Worm (Caenorhabditis elegans) whole organism, L2 larva: ENCODE data around the gene F19C6.3.
A peak's percentile ranks its signal among the peaks of the same experiment; 100 is the strongest.

ENCODE experiments used
- C34F6.9 ChIP-seq: fragments of 150-350 bp; optimal IDR thresholded peaks from 2 replicates; lab custom pipeline; 2014; ENCODE audit warnings: missing biosample characterization, missing genetic modification characterization
- F13H6.1 ChIP-seq: sonication (generic microtip); optimal IDR thresholded peaks from 2 replicates; lab custom pipeline; 2016; ENCODE audit warnings: missing genetic modification characterization, missing compliant biosample characterization
- R02D3.7 ChIP-seq: fragments of 150-350 bp; optimal IDR thresholded peaks from 2 replicates; lab custom pipeline; 2014; ENCODE audit warnings: missing biosample characterization, missing genetic modification characterization
- Y55F3AM.14 ChIP-seq: fragments of 200-800 bp; sonication (Bioruptor generic); optimal IDR thresholded peaks from 2 replicates; lab custom pipeline; 2018; ENCODE audit warnings: mild to moderate bottlenecking, missing genetic modification characterization, missing compliant biosample characterization
- ZK546.5 ChIP-seq: sonication (generic microtip); optimal IDR thresholded peaks from 2 replicates; lab custom pipeline; 2017; ENCODE audit warnings: missing biosample characterization, missing genetic modification characterization
- alr-1 ChIP-seq: fragments of 150-350 bp; optimal IDR thresholded peaks from 2 replicates; lab custom pipeline; 2014; ENCODE audit warnings: missing biosample characterization, missing genetic modification characterization
- aly-2 ChIP-seq: fragments of 150-350 bp; optimal IDR thresholded peaks from 2 replicates; lab custom pipeline; 2014; ENCODE audit warnings: missing biosample characterization, missing genetic modification characterization
- ama-1 ChIP-seq: fragments of 150-350 bp; optimal IDR thresholded peaks from 2 replicates; lab custom pipeline; 2018; ENCODE audit warnings: inconsistent platforms
- blmp-1 ChIP-seq: sonication (generic microtip); optimal IDR thresholded peaks from 2 replicates; lab custom pipeline; 2017; ENCODE audit warnings: missing genetic modification characterization, mild to moderate bottlenecking, missing compliant biosample characterization, antibody characterized with exemption, moderate library complexity; ENCODE audit not compliant: insufficient read depth
- ceh-16 ChIP-seq: fragments of 150-350 bp; optimal IDR thresholded peaks from 2 replicates; lab custom pipeline; 2014; ENCODE audit warnings: missing biosample characterization, missing genetic modification characterization
- ceh-82 ChIP-seq: fragments of 150-350 bp; optimal IDR thresholded peaks from 2 replicates; lab custom pipeline; 2014; ENCODE audit warnings: missing biosample characterization, missing genetic modification characterization
- crh-2 ChIP-seq: sonication (generic microtip); optimal IDR thresholded peaks from 2 replicates; lab custom pipeline; 2017; ENCODE audit warnings: missing biosample characterization, missing genetic modification characterization
- dmd-4 ChIP-seq: sonication (generic microtip); optimal IDR thresholded peaks from 2 replicates; lab custom pipeline; 2017; ENCODE audit warnings: missing biosample characterization, missing genetic modification characterization
- egl-27 ChIP-seq: sonication (generic microtip); optimal IDR thresholded peaks from 3 replicates; lab custom pipeline; 2017; ENCODE audit warnings: missing biosample characterization, missing genetic modification reagents, missing genetic modification characterization
- elt-1 ChIP-seq: fragments of 150-350 bp; optimal IDR thresholded peaks from 2 replicates; lab custom pipeline; 2014; ENCODE audit warnings: missing biosample characterization, missing genetic modification characterization
- elt-3 ChIP-seq: sonication (generic microtip); optimal IDR thresholded peaks from 2 replicates; lab custom pipeline; 2017; ENCODE audit warnings: missing biosample characterization, missing genetic modification characterization
- fos-1 ChIP-seq: fragments of 150-350 bp; optimal IDR thresholded peaks from 2 replicates; lab custom pipeline; 2014; ENCODE audit warnings: missing biosample characterization, missing genetic modification characterization
- gmeb-1 ChIP-seq: fragments of 150-350 bp; optimal IDR thresholded peaks from 2 replicates; lab custom pipeline; 2014; ENCODE audit warnings: missing biosample characterization, missing genetic modification characterization
- lin-11 ChIP-seq: fragments of 150-350 bp; sonication (generic microtip); optimal IDR thresholded peaks from 2 replicates; lab custom pipeline; 2014; ENCODE audit warnings: missing biosample characterization, missing genetic modification characterization, inconsistent platforms, mixed read lengths
- lin-13 ChIP-seq: fragments of 150-350 bp; optimal IDR thresholded peaks from 2 replicates; lab custom pipeline; 2014; ENCODE audit warnings: missing biosample characterization, missing genetic modification reagents, missing genetic modification characterization
- lin-39 ChIP-seq: fragments of 150-350 bp; optimal IDR thresholded peaks from 2 replicates; lab custom pipeline; 2014; ENCODE audit warnings: missing biosample characterization, missing genetic modification reagents, missing genetic modification characterization
- lsy-2 ChIP-seq, 2 experiments: fragments of 150-350 bp in 1 of 2; sonication (generic microtip) in 1 of 2; optimal IDR thresholded peaks; 2 replicates each; lab custom pipeline; 2014 to 2017; ENCODE audit warnings: missing biosample characterization in 2 of 2, missing genetic modification characterization in 2 of 2
- mab-5 ChIP-seq: fragments of 150-350 bp; optimal IDR thresholded peaks from 2 replicates; lab custom pipeline; 2014; ENCODE audit warnings: missing biosample characterization, missing genetic modification characterization
- mbf-1 ChIP-seq: sonication (generic microtip); optimal IDR thresholded peaks from 2 replicates; lab custom pipeline; 2017; ENCODE audit warnings: missing biosample characterization, missing genetic modification characterization
- mdl-1 ChIP-seq, 2 experiments: fragments of 150-350 bp in 1 of 2; sonication (generic microtip) in 1 of 2; optimal IDR thresholded peaks; 2 replicates each; lab custom pipeline; 2017; ENCODE audit warnings: missing biosample characterization in 2 of 2, missing genetic modification characterization in 2 of 2
- nhr-10 ChIP-seq: sonication (generic microtip); optimal IDR thresholded peaks from 2 replicates; lab custom pipeline; 2017; ENCODE audit warnings: missing biosample characterization, missing genetic modification characterization
- nhr-11 ChIP-seq: fragments of 150-350 bp; optimal IDR thresholded peaks from 2 replicates; lab custom pipeline; 2014; ENCODE audit warnings: missing biosample characterization, missing genetic modification characterization
- nhr-12 ChIP-seq: fragments of 150-350 bp; optimal IDR thresholded peaks from 2 replicates; lab custom pipeline; 2014; ENCODE audit warnings: missing biosample characterization, missing genetic modification characterization
- nhr-129 ChIP-seq: fragments of 150-350 bp; optimal IDR thresholded peaks from 2 replicates; lab custom pipeline; 2014; ENCODE audit warnings: missing biosample characterization, missing genetic modification characterization
- nhr-21 ChIP-seq: fragments of 150-350 bp; optimal IDR thresholded peaks from 2 replicates; lab custom pipeline; 2014; ENCODE audit warnings: missing biosample characterization, missing genetic modification characterization
- nhr-23 ChIP-seq: fragments of 150-350 bp; optimal IDR thresholded peaks from 2 replicates; lab custom pipeline; 2014; ENCODE audit warnings: missing biosample characterization, missing genetic modification reagents, missing genetic modification characterization
- nhr-237 ChIP-seq: fragments of 150-350 bp; optimal IDR thresholded peaks from 2 replicates; lab custom pipeline; 2014; ENCODE audit warnings: missing biosample characterization, missing genetic modification characterization
- nhr-25 ChIP-seq: fragments of 150-350 bp; sonication (generic microtip); optimal IDR thresholded peaks from 3 replicates; lab custom pipeline; 2014; ENCODE audit warnings: missing biosample characterization, missing genetic modification characterization
- nhr-6 ChIP-seq: fragments of 150-350 bp; optimal IDR thresholded peaks from 2 replicates; lab custom pipeline; 2014; ENCODE audit warnings: missing biosample characterization, missing genetic modification characterization
- nhr-77 ChIP-seq: fragments of 150-350 bp; optimal IDR thresholded peaks from 2 replicates; lab custom pipeline; 2014; ENCODE audit warnings: missing biosample characterization, missing genetic modification characterization
- peb-1 ChIP-seq: fragments of 150-350 bp; optimal IDR thresholded peaks from 2 replicates; lab custom pipeline; 2014; ENCODE audit warnings: missing biosample characterization, missing genetic modification characterization
- sem-4 ChIP-seq: fragments of 150-350 bp; optimal IDR thresholded peaks from 2 replicates; lab custom pipeline; 2014; ENCODE audit warnings: missing biosample characterization, missing genetic modification reagents, missing genetic modification characterization
- skn-1 ChIP-seq: sonication (generic microtip); optimal IDR thresholded peaks from 2 replicates; lab custom pipeline; 2017; ENCODE audit warnings: missing biosample characterization, missing genetic modification characterization
- sma-3 ChIP-seq: sonication (generic microtip); optimal IDR thresholded peaks from 2 replicates; lab custom pipeline; 2016; ENCODE audit warnings: missing genetic modification reagents, missing genetic modification characterization, missing compliant biosample characterization
- sma-9 ChIP-seq, 2 experiments: fragments of 150-350 bp in 1 of 2; sonication (generic microtip) in 1 of 2; optimal IDR thresholded peaks; 2 replicates each; lab custom pipeline; 2014 to 2016; ENCODE audit warnings: missing genetic modification characterization in 2 of 2, mild to moderate bottlenecking in 1 of 2, missing biosample characterization in 1 of 2, missing compliant biosample characterization in 1 of 2, missing genetic modification reagents in 1 of 2, moderate library complexity in 1 of 2
- snpc-4 ChIP-seq: fragments of 150-350 bp; optimal IDR thresholded peaks from 2 replicates; lab custom pipeline; 2014; ENCODE audit warnings: missing biosample characterization, missing genetic modification characterization
- unc-39 ChIP-seq: fragments of 150-350 bp; optimal IDR thresholded peaks from 2 replicates; lab custom pipeline; 2014; ENCODE audit warnings: missing biosample characterization, missing genetic modification characterization
- unc-55 ChIP-seq: fragments of 150-350 bp; sonication (generic microtip); optimal IDR thresholded peaks from 3 replicates; lab custom pipeline; 2014; ENCODE audit warnings: missing biosample characterization, missing genetic modification reagents, missing genetic modification characterization
- unc-62 ChIP-seq: fragments of 150-350 bp; optimal IDR thresholded peaks from 2 replicates; lab custom pipeline; 2014; ENCODE audit warnings: missing biosample characterization, missing genetic modification reagents, missing genetic modification characterization
- zag-1 ChIP-seq: fragments of 150-350 bp; optimal IDR thresholded peaks from 2 replicates; lab custom pipeline; 2014; ENCODE audit warnings: missing biosample characterization, missing genetic modification characterization
- ztf-1 ChIP-seq: fragments of 200-800 bp; sonication (Bioruptor generic); conservative IDR thresholded peaks from 2 replicates; pipeline ENCODE4 v1.3.6; 2022; ENCODE audit warnings: missing genetic modification characterization, missing compliant biosample characterization
- ztf-11 ChIP-seq: sonication (generic microtip); optimal IDR thresholded peaks from 2 replicates; lab custom pipeline; 2017; ENCODE audit warnings: missing biosample characterization, missing genetic modification characterization
- ztf-4 ChIP-seq: fragments of 150-350 bp; optimal IDR thresholded peaks from 2 replicates; lab custom pipeline; 2014; ENCODE audit warnings: missing biosample characterization, missing genetic modification characterization

Gene F19C6.3

ce11 chrX:10000635-10001034 lies 7.9 kb downstream of the F19C6.3 start, which contains the start of gene F19C6.2:
Gene F19C6.2, plus strand, starts transcription at chrX:10000935.
- TF ChIP-seq ama-1: no peak
- TF ChIP-seq Y55F3AM.14: no peak
- no peak for TF ChIP-seq ceh-82
- TF ChIP-seq sma-9 (GFP tag; optimal IDR thresholded peaks at IDR 0.05; lab: Kevin White, UChicago): no peak
- TF ChIP-seq sma-9 (tag; optimal IDR thresholded peaks at IDR 0.05; lab: Kevin White, UChicago): no peak
- no peak for TF ChIP-seq mab-5
- TF ChIP-seq lin-39: no peak
- TF ChIP-seq nhr-77 (tag; lab: Kevin White, UChicago): no peak
- TF ChIP-seq nhr-12: no peak
- TF ChIP-seq lsy-2 (tag; optimal IDR thresholded peaks at IDR 0.05; lab: Kevin White, UChicago): no peak
- TF ChIP-seq nhr-6 (tag; lab: Kevin White, UChicago): no peak

ce11 chrX:9999599-10000201 lies 8.9 kb downstream of the F19C6.3 start:
- peak; percentile 86 for TF ChIP-seq sem-4 (tag; lab: Kevin White, UChicago)
- TF ChIP-seq gmeb-1 (tag; lab: Kevin White, UChicago): peak; percentile 58
- TF ChIP-seq ama-1: no peak
- TF ChIP-seq egl-27 (tag; lab: Kevin White, UChicago): peak; percentile 91
- TF ChIP-seq R02D3.7: no peak
- no peak for TF ChIP-seq dmd-4 (tag; lab: Kevin White, UChicago)
- peak; percentile 2 for TF ChIP-seq ztf-4 (tag; lab: Kevin White, UChicago)
- TF ChIP-seq mab-5: peak; percentile 70
- TF ChIP-seq mbf-1: no peak
- peak; percentile 77 for TF ChIP-seq crh-2
- peak; percentile 63 for TF ChIP-seq sma-9 (GFP tag; optimal IDR thresholded peaks at IDR 0.05; lab: Kevin White, UChicago)
- TF ChIP-seq sma-9 (tag; optimal IDR thresholded peaks at IDR 0.05; lab: Kevin White, UChicago): no peak
- TF ChIP-seq nhr-77 (tag; lab: Kevin White, UChicago): no peak
- TF ChIP-seq ceh-82: peak; percentile 32
- TF ChIP-seq nhr-10 (tag; lab: Kevin White, UChicago): no peak
- TF ChIP-seq nhr-129: peak; percentile 10
- TF ChIP-seq nhr-12: no peak
- no peak for TF ChIP-seq nhr-11 (tag; lab: Kevin White, UChicago)
- TF ChIP-seq snpc-4 (tag; lab: Kevin White, UChicago): no peak
- peak; percentile 49 to 71 for TF ChIP-seq mdl-1 (tag; optimal IDR thresholded peaks at IDR 0.05; lab: Kevin White, UChicago)
- peak; percentile 60 for TF ChIP-seq unc-55
- no peak for TF ChIP-seq ztf-11 (tag; lab: Kevin White, UChicago)
- no peak for TF ChIP-seq zag-1 (tag; lab: Kevin White, UChicago)
- TF ChIP-seq elt-1: no peak
- TF ChIP-seq ZK546.5 (tag; lab: Kevin White, UChicago): no peak
- no peak for TF ChIP-seq lin-39
- peak; percentile 87 for TF ChIP-seq F13H6.1
- TF ChIP-seq alr-1 (tag; lab: Kevin White, UChicago): no peak
- TF ChIP-seq ceh-16 (tag; lab: Kevin White, UChicago): peak; percentile 13
- TF ChIP-seq Y55F3AM.14: peak; percentile 93
- peak; percentile 83 for TF ChIP-seq peb-1
- TF ChIP-seq blmp-1 (tag; lab: Kevin White, UChicago): no peak
- TF ChIP-seq unc-62 (GFP tag; lab: Kevin White, UChicago): no peak
- peak; percentile 62 for TF ChIP-seq sma-3 (GFP tag; lab: Kevin White, UChicago)
- no peak for TF ChIP-seq skn-1 (tag; lab: Kevin White, UChicago)
- no peak for TF ChIP-seq nhr-237
- TF ChIP-seq fos-1: peak; percentile 76
- no peak for TF ChIP-seq nhr-23 (tag; lab: Kevin White, UChicago)
- no peak for TF ChIP-seq aly-2 (tag; lab: Kevin White, UChicago)
- TF ChIP-seq unc-39 (tag; lab: Kevin White, UChicago): no peak
- TF ChIP-seq elt-3 (tag; lab: Kevin White, UChicago): no peak
- peak; percentile 44 for TF ChIP-seq lin-13
- TF ChIP-seq C34F6.9: peak; percentile 68
- TF ChIP-seq ztf-1 (GFP tag; lab: Robert Waterston, UW): no peak
- TF ChIP-seq nhr-25 (tag; lab: Kevin White, UChicago): peak; percentile 76
- TF ChIP-seq lin-11 (tag; lab: Kevin White, UChicago): peak; percentile 67
- TF ChIP-seq nhr-6 (tag; lab: Kevin White, UChicago): peak; percentile 68
- peak; percentile 58 to 71 for TF ChIP-seq lsy-2 (tag; optimal IDR thresholded peaks at IDR 0.05; lab: Kevin White, UChicago)
- peak; percentile 68 for TF ChIP-seq nhr-21 (tag; lab: Kevin White, UChicago)
